Fruit fly (Drosophila melanogaster): ENCODE data around the gene Dref.

Gene Dref

dm6 chr2L:9966983-9967737 lies at the start of gene Dref, which contains the start of gene RpL13 (continued):
- peak; percentile 93 for TF ChIP-seq Sox100B (GFP tag; optimal IDR thresholded peaks at IDR 0.05)
- peak; percentile 90 for TF ChIP-seq CG1603 (tag; optimal IDR thresholded peaks at IDR 0.05)
- peak; percentile 80 for TF ChIP-seq gcm2 (GFP tag; optimal IDR thresholded peaks at IDR 0.05)
- TF ChIP-seq Rx (GFP tag; IDR thresholded peaks at IDR 0.05), result peak; percentile 70
- peak; percentile 44; the same call in 1 of the 2 replicates for TF ChIP-seq CG6689 (GFP tag; IDR thresholded peaks at IDR 0.05)
- peak; percentile 80 for TF ChIP-seq crc (GFP tag; optimal IDR thresholded peaks at IDR 0.05)
- TF ChIP-seq chinmo (GFP tag; IDR thresholded peaks at IDR 0.05; ENCODE audit: partially characterized antibody), result 0 out of 4 replicates have a peak, but pooled peaks have one; percentile 22
- 0 out of 2 replicates have a peak, but pooled peaks have one; percentile 5 for TF ChIP-seq ham (GFP tag; IDR thresholded peaks at IDR 0.05)
- peak; percentile 83 for TF ChIP-seq bigmax (GFP tag; optimal IDR thresholded peaks at IDR 0.05)
- no peak for TF ChIP-seq cas (GFP tag; IDR thresholded peaks at IDR 0.05)
- TF ChIP-seq stc (GFP tag; IDR thresholded peaks at IDR 0.05), result peak; percentile 75
- TF ChIP-seq hb (GFP tag; IDR thresholded peaks at IDR 0.05; ENCODE audit: partially characterized antibody), result peak; percentile 76; the same call in 2 of the 3 replicates
- TF ChIP-seq PHDP (tag; optimal IDR thresholded peaks at IDR 0.05), result peak; percentile 90
- TF ChIP-seq lbe (GFP tag; optimal IDR thresholded peaks at IDR 0.05), result peak; percentile 78
- TF ChIP-seq CG15269 (tag; optimal IDR thresholded peaks at IDR 0.05), result peak; percentile 87
- peak; percentile 52; the same call in 1 of the 3 replicates for TF ChIP-seq Mrtf (GFP tag; IDR thresholded peaks at IDR 0.05)
- peak; percentile 90 for TF ChIP-seq kah (GFP tag; optimal IDR thresholded peaks at IDR 0.05)
- TF ChIP-seq fd96Cb (tag; optimal IDR thresholded peaks at IDR 0.05), result peak; percentile 40
- TF ChIP-seq CG7556 (GFP tag; optimal IDR thresholded peaks at IDR 0.05), result peak; percentile 84
- no peak for TF ChIP-seq ato (GFP tag; IDR thresholded peaks at IDR 0.05; ENCODE audit: partially characterized antibody)
- TF ChIP-seq CG4707 (GFP tag; optimal IDR thresholded peaks at IDR 0.05), result peak; percentile 94
- peak; percentile 74 for TF ChIP-seq Atf3 (GFP tag; optimal IDR thresholded peaks at IDR 0.05)
- peak; percentile 97 for TF ChIP-seq CG13123 (GFP tag; optimal IDR thresholded peaks at IDR 0.05)
- TF ChIP-seq CG7786 (GFP tag; optimal IDR thresholded peaks at IDR 0.05), result peak; percentile 81
- 0 out of 3 replicates have a peak, but pooled peaks have one; percentile 41 for TF ChIP-seq CG7357 (GFP tag; IDR thresholded peaks at IDR 0.05)
- TF ChIP-seq CG2116 (GFP tag; optimal IDR thresholded peaks at IDR 0.05), result peak; percentile 96
- TF ChIP-seq sr (GFP tag; IDR thresholded peaks at IDR 0.05), result peak; percentile 85; the same call in 2 of the 3 replicates
- TF ChIP-seq CG3847 (GFP tag; IDR thresholded peaks at IDR 0.05), result peak; percentile 80
- TF ChIP-seq yki (optimal IDR thresholded peaks at IDR 0.05), result no peak
- peak; percentile 49 for TF ChIP-seq CG30431 (GFP tag; optimal IDR thresholded peaks at IDR 0.05)
- TF ChIP-seq fru (optimal IDR thresholded peaks at IDR 0.05), result no peak
- TF ChIP-seq Dp (GFP tag; optimal IDR thresholded peaks at IDR 0.05), result peak; percentile 73
- TF ChIP-seq CG10959 (GFP tag; IDR thresholded peaks at IDR 0.05), result peak; percentile 51; the same call in 1 of the 2 replicates
- TF ChIP-seq gt (GFP tag; IDR thresholded peaks at IDR 0.05), result 0 out of 2 replicates have a peak, but pooled peaks have one; percentile 16
- peak; percentile 78 for TF ChIP-seq maf-S (GFP tag; optimal IDR thresholded peaks at IDR 0.05)
- peak; percentile 73 for TF ChIP-seq btn (GFP tag; optimal IDR thresholded peaks at IDR 0.05)
- TF ChIP-seq ttk (GFP tag; IDR thresholded peaks at IDR 0.05), result peak; percentile 44
- TF ChIP-seq dysf (GFP tag; IDR thresholded peaks at IDR 0.05), result peak; percentile 73; the same call in 2 of the 3 replicates
- TF ChIP-seq unc-4 (GFP tag; IDR thresholded peaks at IDR 0.05; ENCODE audit: partially characterized antibody), result peak; percentile 73
- peak; percentile 81 for TF ChIP-seq CG7745 (tag; optimal IDR thresholded peaks at IDR 0.05)
- TF ChIP-seq tap (tag; optimal IDR thresholded peaks at IDR 0.05), result peak; percentile 79
- TF ChIP-seq unpg (GFP tag; optimal IDR thresholded peaks at IDR 0.05), result peak; percentile 82
- no peak for TF ChIP-seq Dfd (GFP tag; optimal IDR thresholded peaks at IDR 0.05)
- TF ChIP-seq gsb (GFP tag; IDR thresholded peaks at IDR 0.05), result no peak
- peak; percentile 85 for TF ChIP-seq Antp (GFP tag; optimal IDR thresholded peaks at IDR 0.05)
- 0 out of 2 replicates have a peak, but pooled peaks have one; percentile 32 for TF ChIP-seq bowl (GFP tag; IDR thresholded peaks at IDR 0.05)
- peak; percentile 66 for TF ChIP-seq sd (tag; optimal IDR thresholded peaks at IDR 0.05)
- peak; percentile 85 for TF ChIP-seq scrt (GFP tag; optimal IDR thresholded peaks at IDR 0.05)
- TF ChIP-seq slou (GFP tag; optimal IDR thresholded peaks at IDR 0.05), result peak; percentile 21

Data from whole organism, embryonic.